Fruit fly (Drosophila melanogaster): ENCODE results near the gene CG13933.

The CG13933 gene

DNA sequence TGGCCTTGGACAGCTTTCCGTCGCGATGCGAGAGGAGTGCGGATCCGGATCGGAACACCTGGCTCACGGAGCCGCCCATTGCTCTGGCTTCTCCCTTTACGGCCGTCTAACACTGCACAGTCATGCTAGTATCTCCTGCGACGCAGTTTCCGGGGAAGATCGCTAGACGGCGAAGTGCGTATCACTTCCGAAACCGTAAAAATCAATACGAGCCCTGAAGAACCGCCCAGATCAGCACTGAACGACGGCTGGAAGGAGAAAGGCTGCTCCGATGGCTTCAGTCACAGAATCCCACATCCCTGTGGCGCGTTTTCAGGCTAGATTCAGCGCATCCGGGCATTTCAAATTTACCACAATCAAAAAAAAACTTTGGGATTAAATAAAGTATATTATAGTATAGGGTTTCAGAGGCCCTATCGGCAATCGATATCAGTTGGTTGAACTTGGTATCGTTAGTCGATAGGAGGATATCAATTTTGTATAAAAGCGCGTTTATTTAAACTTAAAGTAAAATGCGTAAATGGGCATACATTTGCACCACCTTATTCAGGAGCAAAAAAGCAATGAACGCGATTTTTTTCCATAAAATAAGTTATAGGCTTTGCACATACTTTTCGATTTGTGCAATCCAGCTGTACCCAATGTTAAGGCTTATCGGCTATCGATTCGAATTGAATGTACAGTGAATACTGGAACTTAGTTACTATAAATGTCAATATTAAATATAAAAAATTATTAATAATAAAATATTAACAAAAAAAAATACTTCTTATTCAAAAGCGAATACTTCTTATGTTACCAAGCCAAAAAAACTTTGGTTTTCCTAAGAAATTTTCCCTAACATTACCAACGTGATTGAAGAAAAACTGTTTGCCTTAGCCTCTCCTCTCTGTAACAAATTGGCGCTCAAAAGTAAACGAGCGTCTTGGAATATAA lies at the start of gene CG13933, which contains the start of gene PolD2 (continued):
- peak; percentile 98 for TF ChIP-seq Aef1 (GFP tag; IDR thresholded peaks at IDR 0.05)
- TF ChIP-seq CG4854 (GFP tag; optimal IDR thresholded peaks at IDR 0.05) = no peak
- no peak for TF ChIP-seq pros (GFP tag; optimal IDR thresholded peaks at IDR 0.05)
- TF ChIP-seq Spps (tag; optimal IDR thresholded peaks at IDR 0.05) = peak; percentile 75
- peak; percentile 92 for TF ChIP-seq psq (GFP tag; optimal IDR thresholded peaks at IDR 0.05)
- TF ChIP-seq CG2712 (tag; optimal IDR thresholded peaks at IDR 0.05) = peak; percentile 97
- TF ChIP-seq Fer2 (tag; optimal IDR thresholded peaks at IDR 0.05) = peak; percentile 44
- no peak for TF ChIP-seq CG17361 (GFP tag; IDR thresholded peaks at IDR 0.05)
- peak; percentile 99 for TF ChIP-seq sob (GFP tag; IDR thresholded peaks at IDR 0.05)
- no peak for TF ChIP-seq gro (GFP tag; optimal IDR thresholded peaks at IDR 0.05)
- TF ChIP-seq fd64A (GFP tag; optimal IDR thresholded peaks at IDR 0.05) = no peak
- TF ChIP-seq CG5245 (GFP tag; optimal IDR thresholded peaks at IDR 0.05) = peak; percentile 55
- peak; percentile 95 for TF ChIP-seq vvl (GFP tag; IDR thresholded peaks at IDR 0.05)
- peak; percentile 46 for TF ChIP-seq CG7987 (GFP tag; optimal IDR thresholded peaks at IDR 0.05)
- TF ChIP-seq CG2116 (GFP tag; optimal IDR thresholded peaks at IDR 0.05) = peak; percentile 83
- TF ChIP-seq CG14050 (GFP tag; IDR thresholded peaks at IDR 0.05) = peak; percentile 98
- peak; percentile 84 for TF ChIP-seq tin (GFP tag; optimal IDR thresholded peaks at IDR 0.05)
- TF ChIP-seq nom (GFP tag; optimal IDR thresholded peaks at IDR 0.05) = no peak
- peak; percentile 88 for TF ChIP-seq phol (tag; optimal IDR thresholded peaks at IDR 0.05)
- TF ChIP-seq ssp (GFP tag; IDR thresholded peaks at IDR 0.05) = peak; percentile 88
- TF ChIP-seq CG16779 (GFP tag; IDR thresholded peaks at IDR 0.05) = peak; percentile 81
- TF ChIP-seq kni (GFP tag; optimal IDR thresholded peaks at IDR 0.05) = no peak
- no peak for TF ChIP-seq br (optimal IDR thresholded peaks at IDR 0.05)
- peak; percentile 89 for TF ChIP-seq CG30020 (tag; optimal IDR thresholded peaks at IDR 0.05)
- peak; percentile 58 for TF ChIP-seq dm (GFP tag; optimal IDR thresholded peaks at IDR 0.05)
- TF ChIP-seq D19B (GFP tag; optimal IDR thresholded peaks at IDR 0.05) = no peak
- TF ChIP-seq zen (tag; optimal IDR thresholded peaks at IDR 0.05) = peak; percentile 87
- TF ChIP-seq CG2120 (GFP tag; optimal IDR thresholded peaks at IDR 0.05) = peak; percentile 96
- TF ChIP-seq CG11560 (tag; IDR thresholded peaks at IDR 0.05) = peak; percentile 83
- peak; percentile 89 for TF ChIP-seq Fer3 (tag; optimal IDR thresholded peaks at IDR 0.05)
- TF ChIP-seq Atf3 (GFP tag; optimal IDR thresholded peaks at IDR 0.05) = peak; percentile 73
- TF ChIP-seq CG1832 (GFP tag; optimal IDR thresholded peaks at IDR 0.05) = no peak
- TF ChIP-seq CTCF (GFP tag; optimal IDR thresholded peaks at IDR 0.05) = no peak
- TF ChIP-seq ftz-f1 (GFP tag; optimal IDR thresholded peaks at IDR 0.05) = no peak
- TF ChIP-seq CG1233 (GFP tag; optimal IDR thresholded peaks at IDR 0.05) = no peak
- peak; percentile 77 for TF ChIP-seq pnt (GFP tag; optimal IDR thresholded peaks at IDR 0.05)
- no peak for TF ChIP-seq ash1 (GFP tag; optimal IDR thresholded peaks at IDR 0.05)
- peak; percentile 84 for TF ChIP-seq Mrtf (GFP tag; IDR thresholded peaks at IDR 0.05)
- peak; percentile 99 for TF ChIP-seq so (GFP tag; IDR thresholded peaks at IDR 0.05)
- TF ChIP-seq oc (tag; optimal IDR thresholded peaks at IDR 0.05) = peak; percentile 99
- peak; percentile 99 for TF ChIP-seq ci (GFP tag; IDR thresholded peaks at IDR 0.05)
- TF ChIP-seq CG3726 (GFP tag; IDR thresholded peaks at IDR 0.05) = peak; percentile 96
- TF ChIP-seq CG7963 (GFP tag; IDR thresholded peaks at IDR 0.05; ENCODE audit: partially characterized antibody) = peak; percentile 81
- peak; percentile 97 for TF ChIP-seq Ets65A (GFP tag)
- peak; percentile 66 for TF ChIP-seq jumu (GFP tag; optimal IDR thresholded peaks at IDR 0.05)
- TF ChIP-seq CkIIα-i1 (GFP tag; IDR thresholded peaks at IDR 0.05) = peak; percentile 90
- TF ChIP-seq Med (GFP tag) = peak; percentile 96
- TF ChIP-seq bcd (GFP tag; optimal IDR thresholded peaks at IDR 0.05) = peak; percentile 94
- peak; percentile 89 for TF ChIP-seq dati (GFP tag; IDR thresholded peaks at IDR 0.05)
- TF ChIP-seq Sox100B (GFP tag; optimal IDR thresholded peaks at IDR 0.05) = no peak
- TF ChIP-seq gsb-n (tag; optimal IDR thresholded peaks at IDR 0.05) = peak; percentile 98
